Fruit fly (Drosophila melanogaster): ENCODE measurements around the gene CG13059.

- TF ChIP-seq CTCF (optimal IDR thresholded peaks at IDR 0.05) (no peak), CG8478 (optimal IDR thresholded peaks at IDR 0.05) (no peak)
These were observed 32.8 kb downstream of the CG13059 start for dm6 chr3L:16356171-16356765.

Measured in S2 (cell line).